Worm (Caenorhabditis elegans) whole organism, midembryonic: Measurements from ENCODE around the gene srbc-11.

Experiments used
- T22C8.4 ChIP-seq: fragments of 200-800 bp; sonication (Bioruptor generic); IDR thresholded peaks from 2 replicates; pipeline ENCODE4 v1.3.6; 2022; ENCODE audit warnings: missing genetic modification characterization, missing compliant biosample characterization
- cog-1 ChIP-seq: sonication (generic microtip); optimal IDR thresholded peaks from 2 replicates; lab custom pipeline; 2016; ENCODE audit warnings: missing genetic modification characterization, missing compliant biosample characterization
- flt-1 ChIP-seq: fragments of 200-800 bp; sonication (Bioruptor generic); IDR thresholded peaks from 2 replicates; pipeline ENCODE4 v1.3.6; 2022; ENCODE audit warnings: missing genetic modification characterization, missing compliant biosample characterization
- klf-2 ChIP-seq: fragments of 200-800 bp; sonication (Bioruptor generic); conservative IDR thresholded peaks from 2 replicates; pipeline ENCODE4 v1.3.6; 2022; ENCODE audit warnings: missing genetic modification reagents, missing genetic modification characterization, missing compliant biosample characterization
- med-1 ChIP-seq: sonication (generic microtip); optimal IDR thresholded peaks from 2 replicates; lab custom pipeline; 2017; ENCODE audit warnings: missing genetic modification characterization, mild to moderate bottlenecking, missing compliant biosample characterization, antibody characterized with exemption, missing genetic modification reagents; ENCODE audit not compliant: insufficient read depth
- ref-1 ChIP-seq: fragments of 200-800 bp; sonication (Bioruptor generic); conservative IDR thresholded peaks from 2 replicates; pipeline ENCODE4 v1.3.6; 2022; ENCODE audit warnings: missing genetic modification reagents, missing genetic modification characterization, missing compliant biosample characterization
- tab-1 ChIP-seq: fragments of 200-800 bp; sonication (Bioruptor generic); IDR thresholded peaks from 2 replicates; pipeline ENCODE4 v1.3.6; 2022; ENCODE audit warnings: missing genetic modification characterization, missing compliant biosample characterization
- ztf-23 ChIP-seq: fragments of 200-800 bp; sonication (Bioruptor generic); IDR thresholded peaks from 2 replicates; pipeline ENCODE4 v1.3.6; 2022; ENCODE audit warnings: missing genetic modification reagents, missing genetic modification characterization, missing compliant biosample characterization
- ztf-29 ChIP-seq: fragments of 200-800 bp; sonication (Bioruptor generic); IDR thresholded peaks from 2 replicates; pipeline ENCODE4 v1.3.6; 2022; ENCODE audit warnings: missing genetic modification reagents, missing genetic modification characterization, missing compliant biosample characterization

Gene srbc-11

ce11 chrV:7465509-7465908 is 29.6 kb downstream of the srbc-11 start, which contains the start of gene F25E5.1:
TSS of gene F25E5.1 (plus strand) at chrV:7465884.
- no peak for TF ChIP-seq T22C8.4 (GFP tag; lab: Robert Waterston, UW)
- peak; percentile 27 for TF ChIP-seq cog-1 (tag; lab: Kevin White, UChicago)
- 0 out of 2 replicates have a peak, but pooled peaks have one; percentile 57 for TF ChIP-seq ztf-23

- TF ChIP-seq ztf-29 (GFP tag; lab: Robert Waterston, UW): no peak
- no peak for TF ChIP-seq klf-2
These were observed 30.4 kb downstream of the srbc-11 start, which contains the start of gene srh-89 for ce11 chrV:7464696-7465095. TSS of gene srh-89 (minus strand) at chrV:7464796.

ce11 chrV:7460898-7461297 is 34.2 kb downstream of the srbc-11 start, which contains the start of gene srh-92:
TSS of gene srh-92 (minus strand) at chrV:7460998.
- TF ChIP-seq cog-1 (tag; lab: Kevin White, UChicago) (no peak), ztf-23 (no peak), tab-1 (GFP tag; lab: Robert Waterston, UW) (no peak), med-1 (no peak), T22C8.4 (GFP tag; lab: Robert Waterston, UW) (no peak), ref-1 (GFP tag; lab: Robert Waterston, UW) (no peak), flt-1 (GFP tag; lab: Robert Waterston, UW) (no peak), klf-2 (no peak), ztf-29 (GFP tag; lab: Robert Waterston, UW) (no peak)

- no peak for TF ChIP-seq ztf-23
- TF ChIP-seq flt-1 (GFP tag; lab: Robert Waterston, UW): no peak
- TF ChIP-seq ztf-29 (GFP tag; lab: Robert Waterston, UW): no peak
- TF ChIP-seq med-1: no peak
- TF ChIP-seq tab-1 (GFP tag; lab: Robert Waterston, UW): no peak
- no peak for TF ChIP-seq klf-2
- no peak for TF ChIP-seq ref-1 (GFP tag; lab: Robert Waterston, UW)
- TF ChIP-seq cog-1 (tag; lab: Kevin White, UChicago): no peak
- TF ChIP-seq T22C8.4 (GFP tag; lab: Robert Waterston, UW): no peak
These were observed 40.1 kb downstream of the srbc-11 start, which contains the start of gene F25E5.2 for ce11 chrV:7455008-7455407. TSS of gene F25E5.2 (plus strand) at chrV:7455308.

ce11 chrV:7454236-7454635 is 40.9 kb downstream of the srbc-11 start, which contains the start of gene try-8:
TSS of gene try-8 (minus strand) at chrV:7454336.
- TF ChIP-seq T22C8.4 (GFP tag; lab: Robert Waterston, UW) (no peak), ref-1 (GFP tag; lab: Robert Waterston, UW) (no peak), ztf-23 (no peak), med-1 (no peak), ztf-29 (GFP tag; lab: Robert Waterston, UW) (no peak), cog-1 (tag; lab: Kevin White, UChicago) (no peak), klf-2 (no peak), tab-1 (GFP tag; lab: Robert Waterston, UW) (no peak), flt-1 (GFP tag; lab: Robert Waterston, UW) (no peak)

ce11 chrV:7451421-7451820 is 43.7 kb downstream of the srbc-11 start, which contains the start of gene try-11:
TSS of gene try-11 (plus strand) at chrV:7451721.
- TF ChIP-seq klf-2 (no peak), T22C8.4 (GFP tag; lab: Robert Waterston, UW) (no peak), cog-1 (tag; lab: Kevin White, UChicago) (no peak), flt-1 (GFP tag; lab: Robert Waterston, UW) (no peak), med-1 (no peak), ztf-29 (GFP tag; lab: Robert Waterston, UW) (no peak), ref-1 (GFP tag; lab: Robert Waterston, UW) (no peak), ztf-23 (no peak), tab-1 (GFP tag; lab: Robert Waterston, UW) (no peak)

- no peak for TF ChIP-seq klf-2
- no peak for TF ChIP-seq ztf-23
- no peak for TF ChIP-seq ztf-29 (GFP tag; lab: Robert Waterston, UW)
- no peak for TF ChIP-seq flt-1 (GFP tag; lab: Robert Waterston, UW)
- no peak for TF ChIP-seq cog-1 (tag; lab: Kevin White, UChicago)
- TF ChIP-seq T22C8.4 (GFP tag; lab: Robert Waterston, UW): no peak
- TF ChIP-seq tab-1 (GFP tag; lab: Robert Waterston, UW): no peak
- TF ChIP-seq ref-1 (GFP tag; lab: Robert Waterston, UW): no peak
- TF ChIP-seq med-1: no peak
These were observed 45.7 kb downstream of the srbc-11 start, which contains the start of gene try-12 for ce11 chrV:7449303-7449827. TSS of gene try-12 (plus strand) at chrV:7449353.

- TF ChIP-seq flt-1 (GFP tag; lab: Robert Waterston, UW): no peak
These were observed 48.1 kb downstream of the srbc-11 start, which contains the start of gene F25E5.5 for ce11 chrV:7446965-7447364. TSS of gene F25E5.5 (plus strand) at chrV:7447265.

- TF ChIP-seq tab-1 (GFP tag; lab: Robert Waterston, UW): 0 out of 2 replicates have a peak, but pooled peaks have one; percentile 40
These were observed 50.8 kb downstream of the srbc-11 start, which contains the start of gene nhr-141 for ce11 chrV:7444331-7444730. TSS of gene nhr-141 (plus strand) at chrV:7444661.
